Fruit fly (Drosophila melanogaster) whole organism, wandering third instar larva: ENCODE measurements around the gene Polr1E.

Experiments used
- Dif ChIP-seq: fragments of 200-275, 200-300 bp; sonication (Bioruptor generic); optimal IDR thresholded peaks from 2 replicates; lab custom pipeline; 2018; ENCODE audit warnings: missing biosample characterization, missing genetic modification characterization; ENCODE audit not compliant: partially characterized antibody
- Hr78 ChIP-seq: fragments of >200 bp; optimal IDR thresholded peaks from 2 replicates; lab custom pipeline; 2017; ENCODE audit warnings: missing biosample characterization, missing genetic modification characterization
- Jra ChIP-seq: sonication (Bioruptor generic); optimal IDR thresholded peaks from 2 replicates; lab custom pipeline; 2016; ENCODE audit warnings: missing biosample characterization, missing genetic modification characterization
- Mio ChIP-seq: sonication (Bioruptor generic); optimal IDR thresholded peaks from 2 replicates; lab custom pipeline; 2016; ENCODE audit warnings: missing biosample characterization, missing genetic modification characterization
- Myc ChIP-seq: fragments of >200 bp; optimal IDR thresholded peaks from 2 replicates; lab custom pipeline; 2017
- OdsH ChIP-seq: fragments of 200-800 bp; sonication (Bioruptor generic); optimal IDR thresholded peaks from 2 replicates; lab custom pipeline; 2016; ENCODE audit warnings: missing biosample characterization, mild to moderate bottlenecking, missing genetic modification characterization
- Rel ChIP-seq, 2 experiments: fragments of 200-800 bp; sonication (Bioruptor generic) in 1 of 2; optimal IDR thresholded peaks; 2 replicates in 1 of 2; 3 replicates in 1 of 2; lab custom pipeline; 2016 to 2019; ENCODE audit warnings: mild to moderate bottlenecking in 2 of 2, missing biosample characterization in 2 of 2, missing genetic modification characterization in 2 of 2, moderate library complexity in 1 of 2
- dl ChIP-seq, 2 experiments: fragments of 175-275, 200-275 bp in 1 of 2; fragments of 200-275 bp in 1 of 2; sonication (Bioruptor generic); optimal IDR thresholded peaks; lab custom pipeline; 2018; ENCODE audit warnings: mild to moderate bottlenecking in 2 of 2, missing biosample characterization in 2 of 2, missing genetic modification characterization in 2 of 2, moderate library complexity in 2 of 2; ENCODE audit not compliant: partially characterized antibody in 2 of 2, insufficient read depth in 1 of 2
- dmrt93B ChIP-seq: fragments of 200-800 bp; sonication (Bioruptor generic); optimal IDR thresholded peaks from 2 replicates; lab custom pipeline; 2018; ENCODE audit warnings: missing biosample characterization, mild to moderate bottlenecking, missing genetic modification characterization
- fru ChIP-seq: fragments of 200-800 bp; sonication (Bioruptor generic); optimal IDR thresholded peaks from 3 replicates; lab custom pipeline; 2016; ENCODE audit warnings: missing biosample characterization, mild to moderate bottlenecking, missing genetic modification characterization
- jim ChIP-seq: fragments of 175-275, 200-325 bp; sonication (Bioruptor generic); optimal IDR thresholded peaks from 2 replicates; lab custom pipeline; 2016; ENCODE audit warnings: missing biosample characterization, mild to moderate bottlenecking, missing genetic modification characterization
- pan ChIP-seq: fragments of >200 bp; optimal IDR thresholded peaks from 2 replicates; lab custom pipeline; 2017
- sage ChIP-seq: fragments of 200-800 bp; sonication (Bioruptor generic); optimal IDR thresholded peaks from 2 replicates; lab custom pipeline; 2016; ENCODE audit warnings: missing biosample characterization, mild to moderate bottlenecking, missing genetic modification characterization

- no peak for TF ChIP-seq sage (GFP tag; lab: Kevin White, UChicago)
- TF ChIP-seq Dif (GFP tag; lab: Kevin White, UChicago), result no peak
- no peak for TF ChIP-seq fru (GFP tag; lab: Kevin White, UChicago)
- TF ChIP-seq dl (GFP tag; optimal IDR thresholded peaks at IDR 0.05; lab: Kevin White, UChicago; ENCODE audit: insufficient read depth in 1 of 2, partially characterized antibody in 2 of 2), result no peak
- TF ChIP-seq dmrt93B (GFP tag; lab: Kevin White, UChicago), result no peak
- TF ChIP-seq Mio (GFP tag; lab: Kevin White, UChicago), result no peak
- TF ChIP-seq OdsH (GFP tag; lab: Kevin White, UChicago), result no peak
- no peak for TF ChIP-seq Rel (GFP tag; optimal IDR thresholded peaks at IDR 0.05; lab: Kevin White, UChicago)
- no peak for TF ChIP-seq Rel (tag; optimal IDR thresholded peaks at IDR 0.05; lab: Kevin White, UChicago)
- no peak for TF ChIP-seq Myc
- no peak for TF ChIP-seq Hr78 (GFP tag; lab: Kevin White, UChicago)
- TF ChIP-seq jim (GFP tag; lab: Kevin White, UChicago), result no peak
- TF ChIP-seq pan (lab: Kevin White, UChicago), result no peak
- TF ChIP-seq Jra (GFP tag; lab: Kevin White, UChicago), result no peak
Observed at dm6 chr3R:18276688-18277087, 24.8 kb downstream of the Polr1E start.
